Worm (Caenorhabditis elegans) whole organism, L4 larva: ENCODE data around the gene ntl-9.

Source experiments
- F10B5.3 ChIP-seq: sonication (generic microtip); optimal IDR thresholded peaks from 2 replicates; lab custom pipeline; 2016; ENCODE audit warnings: mild to moderate bottlenecking, missing genetic modification characterization, missing compliant biosample characterization
- F49E8.2 ChIP-seq: sonication (generic microtip); optimal IDR thresholded peaks from 2 replicates; lab custom pipeline; 2016; ENCODE audit warnings: missing compliant biosample characterization, mild to moderate bottlenecking, missing genetic modification characterization, borderline replicate concordance
- R02D3.7 ChIP-seq: fragments of 150-350 bp; sonication (generic microtip); optimal IDR thresholded peaks from 3 replicates; lab custom pipeline; 2014; ENCODE audit warnings: missing biosample characterization, missing genetic modification characterization
- Y48G9A.11 ChIP-seq: fragments of 200-800 bp; sonication (Bioruptor generic); IDR thresholded peaks from 2 replicates; pipeline ENCODE4 v1.3.6; 2022; ENCODE audit warnings: missing genetic modification reagents, missing genetic modification characterization, missing compliant biosample characterization
- Y75B8A.6 ChIP-seq: fragments of 200-800 bp; sonication (Bioruptor generic); IDR thresholded peaks from 2 replicates; pipeline ENCODE4 v1.3.6; 2022; ENCODE audit warnings: missing genetic modification reagents, missing genetic modification characterization, missing compliant biosample characterization
- aly-2 ChIP-seq: sonication (generic microtip); optimal IDR thresholded peaks from 2 replicates; lab custom pipeline; 2018; ENCODE audit warnings: missing biosample characterization, missing genetic modification characterization
- arid-1 ChIP-seq: fragments of 200-800 bp; sonication (Bioruptor generic); conservative IDR thresholded peaks from 2 replicates; pipeline ENCODE4 v1.3.6; 2022; ENCODE audit warnings: missing genetic modification reagents, missing genetic modification characterization, missing compliant biosample characterization
- attf-4 ChIP-seq: sonication (generic microtip); optimal IDR thresholded peaks from 3 replicates; lab custom pipeline; 2017; ENCODE audit warnings: missing biosample characterization, missing genetic modification characterization
- ceh-32 ChIP-seq: sonication (generic microtip); optimal IDR thresholded peaks from 2 replicates; lab custom pipeline; 2016; ENCODE audit warnings: mild to moderate bottlenecking, missing genetic modification characterization, missing compliant biosample characterization; ENCODE audit not compliant: poor library complexity
- ceh-44 ChIP-seq: fragments of 200-800 bp; sonication (Bioruptor generic); IDR thresholded peaks from 2 replicates; pipeline ENCODE4 v1.3.6; 2022; ENCODE audit warnings: missing genetic modification reagents, missing genetic modification characterization, missing compliant biosample characterization
- cey-2 ChIP-seq: sonication (generic microtip); optimal IDR thresholded peaks from 3 replicates; lab custom pipeline; 2017; ENCODE audit warnings: missing genetic modification characterization, mild to moderate bottlenecking, missing compliant biosample characterization, antibody characterized with exemption, borderline replicate concordance; ENCODE audit not compliant: insufficient read depth
- daf-16 ChIP-seq, 3 experiments: sonication (generic microtip); optimal IDR thresholded peaks; 2 replicates each; lab custom pipeline; 2016 to 2017; ENCODE audit warnings: missing genetic modification characterization in 3 of 3, missing genetic modification reagents in 3 of 3, mild to moderate bottlenecking in 2 of 3, missing compliant biosample characterization in 2 of 3, missing biosample characterization in 1 of 3, moderate library complexity in 1 of 3
- daf-8 ChIP-seq: fragments of 200-800 bp; sonication (Bioruptor generic); IDR thresholded peaks from 2 replicates; pipeline ENCODE4 v1.3.6; 2022; ENCODE audit warnings: missing genetic modification characterization, missing compliant biosample characterization
- dmd-6 ChIP-seq: fragments of 200-800 bp; sonication (Bioruptor generic); IDR thresholded peaks from 2 replicates; pipeline ENCODE4 v1.3.6; 2022; ENCODE audit warnings: missing genetic modification reagents, missing genetic modification characterization, missing compliant biosample characterization
- dmd-9 ChIP-seq: fragments of 200-800 bp; sonication (Bioruptor generic); IDR thresholded peaks from 2 replicates; pipeline ENCODE4 v1.3.6; 2022; ENCODE audit warnings: missing genetic modification reagents, missing genetic modification characterization, missing compliant biosample characterization
- duxl-1 ChIP-seq: sonication (generic microtip); optimal IDR thresholded peaks from 2 replicates; lab custom pipeline; 2016; ENCODE audit warnings: mild to moderate bottlenecking, missing genetic modification characterization, moderate library complexity, missing compliant biosample characterization; ENCODE audit not compliant: poor library complexity
- egl-27 ChIP-seq: sonication (generic microtip); optimal IDR thresholded peaks from 3 replicates; lab custom pipeline; 2017; ENCODE audit warnings: missing biosample characterization, missing genetic modification reagents, missing genetic modification characterization
- egl-43 ChIP-seq: fragments of 200-800 bp; sonication (Bioruptor generic); IDR thresholded peaks from 2 replicates; pipeline ENCODE4 v1.3.6; 2022; ENCODE audit warnings: missing genetic modification reagents, missing genetic modification characterization, missing compliant biosample characterization
- hlh-11 ChIP-seq: fragments of 200-800 bp; sonication (Bioruptor generic); optimal IDR thresholded peaks from 2 replicates; lab custom pipeline; 2018; ENCODE audit warnings: mild to moderate bottlenecking, missing genetic modification characterization, missing compliant biosample characterization
- hmg-1.1 ChIP-seq: fragments of 200-800 bp; sonication (Bioruptor generic); IDR thresholded peaks from 2 replicates; pipeline ENCODE4 v1.3.6; 2022; ENCODE audit warnings: missing genetic modification reagents, missing genetic modification characterization, missing compliant biosample characterization
- jun-1 ChIP-seq: fragments of 150-350 bp; optimal IDR thresholded peaks from 2 replicates; lab custom pipeline; 2014; ENCODE audit warnings: missing biosample characterization, missing genetic modification reagents, missing genetic modification characterization
- lin-15B ChIP-seq: fragments of 150-350 bp; sonication (generic microtip); optimal IDR thresholded peaks from 3 replicates; lab custom pipeline; 2014; ENCODE audit warnings: missing biosample characterization, missing genetic modification characterization
- lin-29 ChIP-seq: fragments of 200-800 bp; sonication (Bioruptor generic); IDR thresholded peaks from 2 replicates; pipeline ENCODE4 v1.3.6; 2022; ENCODE audit warnings: missing genetic modification reagents, missing genetic modification characterization, missing compliant biosample characterization
- lin-39 ChIP-seq: fragments of 150-350 bp; optimal IDR thresholded peaks from 2 replicates; lab custom pipeline; 2014; ENCODE audit warnings: missing biosample characterization, missing genetic modification reagents, missing genetic modification characterization
- lir-3 ChIP-seq: sonication (generic microtip); optimal IDR thresholded peaks from 2 replicates; lab custom pipeline; 2016; ENCODE audit warnings: mild to moderate bottlenecking, missing genetic modification characterization, missing compliant biosample characterization
- madf-9 ChIP-seq: fragments of 200-800 bp; sonication (Bioruptor generic); conservative IDR thresholded peaks from 2 replicates; pipeline ENCODE4 v1.3.6; 2022; ENCODE audit warnings: missing genetic modification reagents, missing genetic modification characterization, missing compliant biosample characterization
- mdl-1 ChIP-seq, 2 experiments: fragments of 150-350 bp in 1 of 2; sonication (generic microtip) in 1 of 2; optimal IDR thresholded peaks; 2 replicates each; lab custom pipeline; 2014 to 2017; ENCODE audit warnings: missing biosample characterization in 2 of 2, missing genetic modification characterization in 2 of 2
- mdt-29 ChIP-seq: fragments of 200-800 bp; sonication (Bioruptor generic); IDR thresholded peaks from 2 replicates; pipeline ENCODE4 v1.3.6; 2022; ENCODE audit warnings: missing genetic modification reagents, missing genetic modification characterization, missing compliant biosample characterization
- nhr-102 ChIP-seq: sonication (generic microtip); optimal IDR thresholded peaks from 2 replicates; lab custom pipeline; 2016; ENCODE audit warnings: mild to moderate bottlenecking, missing genetic modification characterization, moderate library complexity, missing compliant biosample characterization
- nhr-11 ChIP-seq: fragments of 150-350 bp; optimal IDR thresholded peaks from 2 replicates; lab custom pipeline; 2014; ENCODE audit warnings: missing biosample characterization, missing genetic modification characterization
- nhr-111 ChIP-seq: fragments of 200-800 bp; sonication (Bioruptor generic); optimal IDR thresholded peaks from 2 replicates; lab custom pipeline; 2018; ENCODE audit warnings: mild to moderate bottlenecking, missing genetic modification characterization, missing compliant biosample characterization
- nhr-237 ChIP-seq: sonication (generic microtip); optimal IDR thresholded peaks from 2 replicates; lab custom pipeline; 2017; ENCODE audit warnings: missing biosample characterization, missing genetic modification characterization
- nhr-25 ChIP-seq: sonication (generic microtip); optimal IDR thresholded peaks from 2 replicates; lab custom pipeline; 2017; ENCODE audit warnings: missing genetic modification characterization, mild to moderate bottlenecking, missing compliant biosample characterization, antibody characterized with exemption, moderate library complexity, borderline replicate concordance; ENCODE audit not compliant: insufficient read depth
- nhr-28 ChIP-seq: fragments of 150-350 bp; optimal IDR thresholded peaks from 2 replicates; lab custom pipeline; 2014; ENCODE audit warnings: missing biosample characterization, missing genetic modification characterization
- nhr-6 ChIP-seq: fragments of 150-350 bp; optimal IDR thresholded peaks from 2 replicates; lab custom pipeline; 2014; ENCODE audit warnings: missing biosample characterization, missing genetic modification characterization
- nhr-76 ChIP-seq: fragments of 150-350 bp; optimal IDR thresholded peaks from 2 replicates; lab custom pipeline; 2014; ENCODE audit warnings: missing biosample characterization, missing genetic modification characterization
- php-3 ChIP-seq: fragments of 200-800 bp; sonication (Bioruptor generic); IDR thresholded peaks from 2 replicates; pipeline ENCODE4 v1.3.6; 2022; ENCODE audit warnings: missing genetic modification reagents, missing genetic modification characterization, missing compliant biosample characterization
- rbr-2 ChIP-seq: sonication (generic microtip); optimal IDR thresholded peaks from 2 replicates; lab custom pipeline; 2016; ENCODE audit warnings: missing genotype, missing genetic modification characterization, missing compliant biosample characterization
- saeg-2 ChIP-seq: fragments of 200-800 bp; sonication (Bioruptor generic); IDR thresholded peaks from 2 replicates; pipeline ENCODE4 v1.3.6; 2022; ENCODE audit warnings: missing genetic modification reagents, missing genetic modification characterization, missing compliant biosample characterization
- sdz-12 ChIP-seq: fragments of 200-800 bp; sonication (Bioruptor generic); optimal IDR thresholded peaks from 2 replicates; lab custom pipeline; 2018; ENCODE audit warnings: mild to moderate bottlenecking, missing genetic modification characterization, missing compliant biosample characterization
- snpc-1.2 ChIP-seq: fragments of 200-800 bp; sonication (Bioruptor generic); IDR thresholded peaks from 2 replicates; pipeline ENCODE4 v1.3.6; 2022; ENCODE audit warnings: missing genetic modification reagents, missing genetic modification characterization, missing compliant biosample characterization
- spr-1 ChIP-seq: sonication (generic microtip); optimal IDR thresholded peaks from 2 replicates; lab custom pipeline; 2016; ENCODE audit warnings: mild to moderate bottlenecking, missing genetic modification characterization, missing compliant biosample characterization
- spr-3 ChIP-seq: fragments of 200-800 bp; sonication (Bioruptor generic); optimal IDR thresholded peaks from 2 replicates; lab custom pipeline; 2018; ENCODE audit warnings: mild to moderate bottlenecking, missing genetic modification characterization, missing compliant biosample characterization
- tag-97 ChIP-seq: fragments of 200-800 bp; sonication (Bioruptor generic); IDR thresholded peaks from 2 replicates; pipeline ENCODE4 v1.3.6; 2022; ENCODE audit warnings: missing genetic modification characterization, missing compliant biosample characterization
- unc-39 ChIP-seq: sonication (generic microtip); optimal IDR thresholded peaks from 2 replicates; lab custom pipeline; 2017; ENCODE audit warnings: missing biosample characterization, missing genetic modification characterization
- vab-7 ChIP-seq: fragments of 200-800 bp; sonication (Bioruptor generic); IDR thresholded peaks from 2 replicates; pipeline ENCODE4 v1.3.6; 2022; ENCODE audit warnings: missing genetic modification reagents, missing genetic modification characterization, missing compliant biosample characterization
- zfp-2 ChIP-seq: sonication (generic microtip); optimal IDR thresholded peaks from 2 replicates; lab custom pipeline; 2016; ENCODE audit warnings: mild to moderate bottlenecking, missing genetic modification characterization, missing compliant biosample characterization
- ztf-7 ChIP-seq: fragments of 150-350 bp; optimal IDR thresholded peaks from 2 replicates; lab custom pipeline; 2014; ENCODE audit warnings: missing biosample characterization, missing genetic modification characterization

The ntl-9 gene

DNA sequence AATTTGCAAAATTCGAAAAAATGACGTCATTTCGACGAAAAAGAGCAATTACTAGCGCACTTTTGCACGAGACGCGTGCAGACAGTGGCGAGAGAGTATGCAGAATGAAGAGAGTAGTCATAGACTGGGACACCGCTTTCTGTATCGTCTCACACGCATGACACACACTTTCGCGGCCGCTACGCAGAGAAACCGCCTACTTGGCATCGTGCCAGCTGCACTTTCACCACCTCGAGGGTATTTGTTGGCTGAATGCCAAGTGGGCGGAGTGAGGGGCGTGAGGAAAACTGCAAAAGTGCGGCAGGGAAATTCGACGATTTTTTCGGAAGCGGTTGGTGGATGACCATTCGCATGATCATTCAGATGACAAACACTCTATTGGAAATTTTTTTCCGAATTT lies 44.6 kb upstream of the ntl-9 start (continued):
- peak; percentile 95 for TF ChIP-seq sdz-12 (GFP tag; lab: Kevin White, UChicago)
- TF ChIP-seq hlh-11 (tag; lab: Kevin White, UChicago): peak; percentile 100
- peak; percentile 98 for TF ChIP-seq mdt-29 (GFP tag; lab: Robert Waterston, UW)
- TF ChIP-seq saeg-2 (GFP tag; lab: Robert Waterston, UW): peak; percentile 100
- TF ChIP-seq nhr-111 (GFP tag; lab: Kevin White, UChicago): peak; percentile 57
- TF ChIP-seq egl-43: peak; percentile 98
- TF ChIP-seq zfp-2 (tag; lab: Kevin White, UChicago): peak; percentile 96
- TF ChIP-seq lin-15B: peak; percentile 71
- TF ChIP-seq ceh-32 (tag; lab: Kevin White, UChicago): peak; percentile 88
- TF ChIP-seq nhr-76 (tag; lab: Kevin White, UChicago): peak; percentile 83
- TF ChIP-seq aly-2 (tag; lab: Kevin White, UChicago): no peak
- peak; percentile 90 for TF ChIP-seq unc-39 (tag; lab: Kevin White, UChicago)
- peak; percentile 95 for TF ChIP-seq arid-1
- peak; percentile 94; the same call in 1 of the 2 replicates for TF ChIP-seq daf-8 (GFP tag; lab: Robert Waterston, UW)
- peak; percentile 97 for TF ChIP-seq madf-9 (GFP tag; lab: Robert Waterston, UW)
- no peak for TF ChIP-seq tag-97 (GFP tag; lab: Robert Waterston, UW)
- TF ChIP-seq rbr-2 (tag; lab: Kevin White, UChicago): peak; percentile 99
- TF ChIP-seq ceh-44 (GFP tag; lab: Robert Waterston, UW): peak; percentile 58; the same call in 1 of the 2 replicates
- peak; percentile 81 for TF ChIP-seq Y48G9A.11
- TF ChIP-seq ztf-7 (tag; lab: Kevin White, UChicago): peak; percentile 74
- no peak for TF ChIP-seq attf-4 (tag; lab: Kevin White, UChicago)
- TF ChIP-seq R02D3.7 (tag; lab: Kevin White, UChicago): no peak
- TF ChIP-seq nhr-102 (tag; lab: Kevin White, UChicago): peak; percentile 98
- TF ChIP-seq mdl-1 (tag; optimal IDR thresholded peaks at IDR 0.05; lab: Kevin White, UChicago): peak; percentile 79 to 99
- TF ChIP-seq lir-3: peak; percentile 86
- peak; percentile 95 for TF ChIP-seq Y75B8A.6 (GFP tag; lab: Robert Waterston, UW)
- peak; percentile 9 for TF ChIP-seq cey-2 (tag; lab: Kevin White, UChicago)
- peak; percentile 99 for TF ChIP-seq nhr-11 (tag; lab: Kevin White, UChicago)
- TF ChIP-seq spr-3: peak; percentile 93
- peak; percentile 78 for TF ChIP-seq snpc-1.2 (GFP tag; lab: Robert Waterston, UW)
- TF ChIP-seq hmg-1.1 (GFP tag; lab: Robert Waterston, UW): peak; percentile 98
- peak; percentile 97 for TF ChIP-seq nhr-6 (tag; lab: Kevin White, UChicago)
- TF ChIP-seq, all 104 proteins: peak for 92

DNA sequence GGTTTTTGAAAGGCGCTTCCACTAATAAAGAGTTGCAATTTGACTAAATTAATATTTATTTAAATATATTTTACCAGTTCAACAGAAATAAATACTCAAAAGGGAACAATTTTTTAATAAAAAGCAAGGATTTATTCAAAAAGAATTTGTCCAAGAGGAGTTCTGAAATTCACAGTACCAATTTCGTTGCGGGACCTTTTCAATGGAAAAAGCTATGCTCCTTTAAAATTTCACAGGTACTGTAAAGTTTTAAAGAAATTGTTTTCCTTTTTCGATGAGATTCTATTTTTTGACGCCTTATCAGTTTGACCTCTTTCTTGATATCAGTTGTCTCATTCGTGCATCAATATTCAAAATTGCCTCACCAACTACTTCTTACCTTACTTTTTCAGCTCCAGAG lies 44.1 kb upstream of the ntl-9 start, which contains the start of gene tag-340:
Gene tag-340 (plus strand): TSS at position 249 of the 400 bp plus-strand sequence.
- TF ChIP-seq lir-3 (no peak), php-3 (no peak), F49E8.2 (tag; lab: Kevin White, UChicago) (no peak), spr-1 (no peak), hlh-11 (tag; lab: Kevin White, UChicago) (no peak), nhr-28 (tag; lab: Kevin White, UChicago) (peak; percentile 3), daf-16 (GFP tag; optimal IDR thresholded peaks at IDR 0.05; lab: Kevin White, UChicago) (no peak), daf-16 (tag; optimal IDR thresholded peaks at IDR 0.05; lab: Kevin White, UChicago) (peak; percentile 42)
- TF ChIP-seq, all 104 proteins: peak for 2

DNA sequence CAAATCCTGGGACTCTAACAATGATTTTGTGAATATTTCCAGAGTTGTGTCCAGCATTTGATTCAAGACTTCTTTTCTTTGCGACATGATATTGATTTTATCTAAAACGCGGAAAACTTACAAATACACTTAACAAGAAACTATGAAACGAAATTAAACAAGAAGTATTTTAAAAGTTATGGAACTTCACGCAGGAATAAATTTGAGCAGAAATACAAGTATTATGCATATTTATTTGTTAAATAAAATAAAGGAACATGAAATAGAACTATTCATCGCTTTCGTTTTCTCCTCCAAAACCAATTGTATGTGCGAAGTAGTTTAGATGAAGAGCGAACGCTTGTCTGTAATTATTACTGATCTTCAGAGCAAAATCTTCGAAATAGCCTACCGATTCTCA lies 40.5 kb upstream of the ntl-9 start, which contains the start of gene kbp-2:
Gene kbp-2 (minus strand): TSS at position 101 of the 400 bp plus-strand sequence.
- TF ChIP-seq lin-29 (GFP tag; lab: Robert Waterston, UW): no peak
- no peak for TF ChIP-seq dmd-9 (GFP tag; lab: Robert Waterston, UW)
- TF ChIP-seq nhr-237: no peak
- no peak for TF ChIP-seq egl-27
- TF ChIP-seq dmd-6 (GFP tag; lab: Robert Waterston, UW): no peak
- TF ChIP-seq unc-39 (tag; lab: Kevin White, UChicago): no peak
- no peak for TF ChIP-seq jun-1 (tag; lab: Kevin White, UChicago)
- no peak for TF ChIP-seq tag-97 (GFP tag; lab: Robert Waterston, UW)
- no peak for TF ChIP-seq saeg-2 (GFP tag; lab: Robert Waterston, UW)
- no peak for TF ChIP-seq duxl-1 (tag; lab: Kevin White, UChicago)
- no peak for TF ChIP-seq vab-7 (GFP tag; lab: Robert Waterston, UW)
- no peak for TF ChIP-seq Y75B8A.6 (GFP tag; lab: Robert Waterston, UW)
- TF ChIP-seq F10B5.3 (tag; lab: Kevin White, UChicago): no peak
- TF ChIP-seq nhr-25: no peak
- no peak for TF ChIP-seq lin-39 (tag; lab: Kevin White, UChicago)
